Worm (Caenorhabditis elegans) whole organism, L1 larva: ENCODE results near the gene ZK1290.13.

Experiments used
- C04F5.9 ChIP-seq: sonication (generic microtip); optimal IDR thresholded peaks from 2 replicates; lab custom pipeline; 2016; ENCODE audit warnings: missing genetic modification characterization, missing compliant biosample characterization
- F16B12.6 ChIP-seq: fragments of 150-350 bp; optimal IDR thresholded peaks from 2 replicates; lab custom pipeline; 2014; ENCODE audit warnings: missing biosample characterization, missing genetic modification characterization
- Y116A8C.19 ChIP-seq: sonication (generic microtip); optimal IDR thresholded peaks from 2 replicates; lab custom pipeline; 2016; ENCODE audit warnings: missing compliant biosample characterization, missing genetic modification characterization, borderline replicate concordance
- aha-1 ChIP-seq: fragments of 150-350 bp; optimal IDR thresholded peaks from 2 replicates; lab custom pipeline; 2014; ENCODE audit warnings: missing biosample characterization, missing genetic modification characterization
- alr-1 ChIP-seq: fragments of 200-800 bp; sonication (Bioruptor generic); optimal IDR thresholded peaks from 2 replicates; lab custom pipeline; 2018; ENCODE audit warnings: borderline replicate concordance, mild to moderate bottlenecking, missing genetic modification characterization, missing compliant biosample characterization
- aly-2 ChIP-seq: fragments of 150-350 bp; optimal IDR thresholded peaks from 2 replicates; lab custom pipeline; 2014; ENCODE audit warnings: missing biosample characterization, missing genetic modification characterization
- blmp-1 ChIP-seq: fragments of 150-350 bp; optimal IDR thresholded peaks from 2 replicates; lab custom pipeline; 2014; ENCODE audit warnings: missing biosample characterization, missing genetic modification characterization
- ceh-88 ChIP-seq: fragments of 200-800 bp; sonication (Bioruptor generic); IDR thresholded peaks from 2 replicates; pipeline ENCODE4 v1.3.6; 2022; ENCODE audit warnings: missing genetic modification characterization, missing compliant biosample characterization
- dsc-1 ChIP-seq: sonication (generic microtip); optimal IDR thresholded peaks from 2 replicates; lab custom pipeline; 2016; ENCODE audit warnings: mild to moderate bottlenecking, missing genetic modification characterization, missing compliant biosample characterization
- egl-13 ChIP-seq: sonication (generic microtip); optimal IDR thresholded peaks from 2 replicates; lab custom pipeline; 2016; ENCODE audit warnings: missing genotype, missing genetic modification reagents, missing genetic modification characterization, missing compliant biosample characterization
- egl-27 ChIP-seq, 2 experiments: fragments of 150-350 bp in 1 of 2; sonication (generic microtip); optimal IDR thresholded peaks; 3 replicates each; lab custom pipeline; 2017 to 2018; ENCODE audit warnings: missing biosample characterization in 2 of 2, missing genetic modification characterization in 2 of 2, missing genetic modification reagents in 2 of 2
- elt-3 ChIP-seq, 6 experiments: fragments of 150-350 bp in 1 of 6; sonication (generic microtip); optimal IDR thresholded peaks; 2 replicates each; lab custom pipeline; 2017 to 2018; ENCODE audit warnings: missing biosample characterization in 6 of 6, missing genetic modification characterization in 6 of 6, inconsistent platforms in 1 of 6
- ets-5 ChIP-seq: fragments of 200-800 bp; sonication (Bioruptor generic); IDR thresholded peaks from 2 replicates; pipeline ENCODE4 v1.3.6; 2022; ENCODE audit warnings: missing genetic modification characterization, missing compliant biosample characterization
- fkh-8 ChIP-seq: sonication (generic microtip); optimal IDR thresholded peaks from 2 replicates; lab custom pipeline; 2016; ENCODE audit warnings: mild to moderate bottlenecking, missing genetic modification characterization, missing compliant biosample characterization
- grh-1 ChIP-seq: fragments of 200-800 bp; sonication (Bioruptor generic); IDR thresholded peaks from 2 replicates; pipeline ENCODE4 v1.3.6; 2022; ENCODE audit warnings: missing genetic modification reagents, missing genetic modification characterization, missing compliant biosample characterization
- hlh-17 ChIP-seq: fragments of 200-800 bp; sonication (Bioruptor generic); optimal IDR thresholded peaks from 2 replicates; lab custom pipeline; 2018; ENCODE audit warnings: missing genetic modification characterization, mild to moderate bottlenecking, missing compliant biosample characterization, moderate library complexity, borderline replicate concordance
- isw-1 ChIP-seq: fragments of 200-800 bp; sonication (Bioruptor generic); IDR thresholded peaks from 2 replicates; pipeline ENCODE4 v1.3.6; 2022; ENCODE audit warnings: missing genetic modification characterization, missing compliant biosample characterization
- lin-15B ChIP-seq: fragments of 150-350 bp; sonication (generic microtip); optimal IDR thresholded peaks from 3 replicates; lab custom pipeline; 2014; ENCODE audit warnings: missing biosample characterization, missing genetic modification characterization
- mab-9 ChIP-seq: fragments of 200-800 bp; sonication (Bioruptor generic); IDR thresholded peaks from 2 replicates; pipeline ENCODE4 v1.3.6; 2022; ENCODE audit warnings: missing genetic modification reagents, missing genetic modification characterization, missing compliant biosample characterization
- mdl-1 ChIP-seq, 2 experiments: fragments of 150-350 bp; optimal IDR thresholded peaks; 2 replicates each; lab custom pipeline; 2014 to 2017; ENCODE audit warnings: missing biosample characterization in 2 of 2, missing genetic modification characterization in 2 of 2, inconsistent platforms in 1 of 2
- mep-1 ChIP-seq: fragments of 150-350 bp; optimal IDR thresholded peaks from 2 replicates; lab custom pipeline; 2014; ENCODE audit warnings: missing biosample characterization, missing genetic modification characterization
- nhr-12 ChIP-seq: sonication (generic microtip); optimal IDR thresholded peaks from 2 replicates; lab custom pipeline; 2017; ENCODE audit warnings: missing biosample characterization, missing genetic modification characterization
- nhr-20 ChIP-seq: sonication (generic microtip); optimal IDR thresholded peaks from 2 replicates; lab custom pipeline; 2016; ENCODE audit warnings: mild to moderate bottlenecking, missing genetic modification characterization, missing compliant biosample characterization
- nhr-71 ChIP-seq: sonication (generic microtip); optimal IDR thresholded peaks from 2 replicates; lab custom pipeline; 2016; ENCODE audit warnings: mild to moderate bottlenecking, missing genetic modification characterization, moderate library complexity, missing compliant biosample characterization
- nhr-85 ChIP-seq: sonication (generic microtip); peaks from one replicate; lab custom pipeline; 2016; ENCODE audit warnings: missing genetic modification characterization, inconsistent platforms, missing compliant biosample characterization
- pag-3 ChIP-seq: sonication (generic microtip); optimal IDR thresholded peaks from 2 replicates; lab custom pipeline; 2017; ENCODE audit warnings: missing genetic modification characterization, mild to moderate bottlenecking, missing compliant biosample characterization, antibody characterized with exemption, borderline replicate concordance; ENCODE audit not compliant: insufficient read depth
- pax-3 ChIP-seq: fragments of 200-800 bp; sonication (Bioruptor generic); optimal IDR thresholded peaks from 2 replicates; lab custom pipeline; 2018; ENCODE audit warnings: mild to moderate bottlenecking, missing genetic modification characterization, moderate library complexity, missing compliant biosample characterization
- pqm-1 ChIP-seq: sonication (generic microtip); optimal IDR thresholded peaks from 3 replicates; lab custom pipeline; 2017; ENCODE audit warnings: missing biosample characterization, missing genetic modification characterization
- skn-1 ChIP-seq: fragments of 150-350 bp; optimal IDR thresholded peaks from 2 replicates; lab custom pipeline; 2014; ENCODE audit warnings: missing biosample characterization, missing genetic modification characterization
- sox-4 ChIP-seq: sonication (generic microtip); optimal IDR thresholded peaks from 2 replicates; lab custom pipeline; 2016; ENCODE audit warnings: missing genetic modification characterization, missing compliant biosample characterization
- tlp-1 ChIP-seq: fragments of 150-350 bp; optimal IDR thresholded peaks from 2 replicates; lab custom pipeline; 2014; ENCODE audit warnings: missing biosample characterization, missing genetic modification characterization
- zag-1 ChIP-seq: fragments of 150-350 bp; optimal IDR thresholded peaks from 2 replicates; lab custom pipeline; 2014; ENCODE audit warnings: missing biosample characterization, missing genetic modification characterization
- zip-4 ChIP-seq: fragments of 200-800 bp; sonication (Bioruptor generic); optimal IDR thresholded peaks from 2 replicates; lab custom pipeline; 2018; ENCODE audit warnings: mild to moderate bottlenecking, missing genetic modification characterization, moderate library complexity, missing compliant biosample characterization
- ztf-11 ChIP-seq, 2 experiments: sonication (generic microtip); optimal IDR thresholded peaks; 2 replicates each; lab custom pipeline; 2016 to 2017; ENCODE audit warnings: missing genetic modification characterization in 2 of 2, missing biosample characterization in 1 of 2, missing compliant biosample characterization in 1 of 2
- ztf-4 ChIP-seq: fragments of 150-350 bp; optimal IDR thresholded peaks from 2 replicates; lab custom pipeline; 2014; ENCODE audit warnings: missing biosample characterization, missing genetic modification characterization

ZK1290.13 gene

ce11 chrII:7534934-7535333 is at the start of gene ZK1290.13:
TSS of gene ZK1290.13 (plus strand) at chrII:7535006.
- TF ChIP-seq mab-9 (GFP tag; lab: Robert Waterston, UW) (no peak), fkh-8 (tag; lab: Kevin White, UChicago) (no peak), hlh-17 (GFP tag; lab: Kevin White, UChicago) (no peak), nhr-12 (tag; lab: Kevin White, UChicago) (no peak)

DNA sequence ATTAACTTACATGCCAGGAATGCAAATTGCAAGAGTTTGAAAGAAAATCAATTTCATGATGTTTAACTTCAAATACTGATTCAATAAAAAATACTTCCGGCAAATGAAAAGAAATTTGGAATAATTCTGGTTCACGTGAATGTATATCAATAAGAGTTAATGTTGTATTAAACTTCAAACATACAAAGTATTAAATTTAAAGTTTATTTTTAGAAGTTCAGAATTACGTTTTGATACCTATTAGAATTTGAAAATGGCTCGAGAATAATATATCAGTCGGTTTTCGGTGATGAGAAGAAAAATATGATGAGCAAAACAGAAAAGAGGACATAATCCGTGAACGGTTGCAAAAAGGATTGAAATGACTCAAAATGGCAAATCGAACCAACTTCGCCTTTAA is 45.2 kb upstream of the ZK1290.13 start, which contains the start of gene D1022.9:
D1022.9 (minus strand) TSS at position 101 of the 400 bp plus-strand sequence.
- TF ChIP-seq blmp-1 (tag; lab: Kevin White, UChicago) (no peak), ztf-4 (no peak), zag-1 (tag; lab: Kevin White, UChicago) (no peak), tlp-1 (tag; lab: Kevin White, UChicago) (no peak), mdl-1 (tag; optimal IDR thresholded peaks at IDR 0.05; lab: Kevin White, UChicago) (no peak)

- TF ChIP-seq egl-13 (tag; lab: Kevin White, UChicago) (no peak), ztf-4 (no peak), grh-1 (GFP tag; lab: Robert Waterston, UW) (no peak), elt-3 (tag; optimal IDR thresholded peaks at IDR 0.05; lab: Kevin White, UChicago) (no peak), egl-27 (tag; optimal IDR thresholded peaks at IDR 0.05; lab: Kevin White, UChicago) (no peak), pax-3 (tag; lab: Kevin White, UChicago) (no peak), ceh-88 (GFP tag; lab: Robert Waterston, UW) (no peak), zag-1 (tag; lab: Kevin White, UChicago) (no peak), zip-4 (GFP tag; lab: Kevin White, UChicago) (no peak), Y116A8C.19 (tag; lab: Kevin White, UChicago) (no peak), F16B12.6 (tag; lab: Kevin White, UChicago) (no peak), fkh-8 (tag; lab: Kevin White, UChicago) (no peak), aly-2 (tag; lab: Kevin White, UChicago) (no peak), nhr-71 (tag; lab: Kevin White, UChicago) (no peak), C04F5.9 (tag; lab: Kevin White, UChicago) (no peak)
These were observed 41.2 kb upstream of the ZK1290.13 start, which contains the start of gene nas-23 for ce11 chrII:7493599-7493998. TSS of gene nas-23 (minus strand) at chrII:7493699.

DNA sequence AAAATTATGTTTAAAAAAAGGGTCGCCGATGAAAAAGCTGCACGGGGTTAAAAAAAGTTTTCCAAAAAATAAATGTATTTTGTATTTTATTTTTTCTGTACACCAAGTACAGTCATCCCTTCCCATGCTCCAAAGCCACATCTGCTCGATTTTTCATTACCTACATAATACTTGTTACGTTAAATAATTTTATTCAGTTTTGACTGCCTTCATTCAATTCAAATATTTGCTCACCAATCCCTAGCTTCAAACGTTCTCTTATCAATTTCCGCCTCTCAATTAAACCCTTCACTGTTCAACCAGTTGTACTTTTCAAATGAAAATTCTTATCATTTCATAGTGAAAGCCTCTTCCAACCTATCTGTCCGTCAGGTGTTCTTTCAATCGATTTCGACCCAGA is 40.7 kb upstream of the ZK1290.13 start, which contains the start of gene R10H1.1:
R10H1.1 (plus strand) TSS at position 301 of the 400 bp plus-strand sequence.
- TF ChIP-seq blmp-1 (tag; lab: Kevin White, UChicago) (peak; percentile 40), alr-1 (tag; lab: Kevin White, UChicago) (no peak), ets-5 (GFP tag; lab: Robert Waterston, UW) (no peak), isw-1 (GFP tag; lab: Robert Waterston, UW) (no peak), lin-15B (tag; lab: Kevin White, UChicago) (no peak), sox-4 (no peak)
- TF ChIP-seq, all 84 proteins: peak for 1

DNA sequence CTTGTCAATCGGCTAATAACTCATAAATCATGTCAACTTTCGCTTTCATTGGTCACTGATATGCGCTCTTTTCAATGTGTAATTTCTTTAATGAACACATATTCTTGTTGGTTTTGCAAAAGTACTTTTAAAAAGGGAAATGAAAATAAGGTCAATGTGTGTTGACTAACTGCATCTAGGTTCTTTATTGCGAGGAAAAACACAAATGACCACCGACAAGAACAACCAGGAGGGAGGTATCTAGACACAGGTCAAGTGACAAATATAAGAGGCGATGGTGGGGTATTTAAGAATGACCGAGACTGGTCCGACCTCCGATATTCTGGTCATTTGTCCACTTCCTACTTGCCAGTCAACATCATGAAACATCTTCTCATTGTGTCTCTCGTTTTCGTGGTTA is 38.7 kb upstream of the ZK1290.13 start, which contains the start of gene spi-1:
spi-1 (plus strand) TSS at position 178 of the 400 bp plus-strand sequence.
- no peak for TF ChIP-seq lin-15B (tag; lab: Kevin White, UChicago)
- no peak for TF ChIP-seq ztf-11 (tag; optimal IDR thresholded peaks at IDR 0.05; lab: Kevin White, UChicago)
- TF ChIP-seq nhr-85 (tag; lab: Kevin White, UChicago): no peak
- peak; percentile 63 for TF ChIP-seq blmp-1 (tag; lab: Kevin White, UChicago)
- no peak for TF ChIP-seq skn-1
- TF ChIP-seq zip-4 (GFP tag; lab: Kevin White, UChicago): no peak

ce11 chrII:7499390-7499789 is 35.4 kb upstream of the ZK1290.13 start, which contains the start of gene srab-14:
TSS of gene srab-14 (minus strand) at chrII:7499490.
- TF ChIP-seq pax-3 (tag; lab: Kevin White, UChicago) (no peak), pag-3 (tag; lab: Kevin White, UChicago) (no peak), mep-1 (tag; lab: Kevin White, UChicago) (no peak), pqm-1 (tag; lab: Kevin White, UChicago) (no peak), dsc-1 (no peak), aha-1 (tag; lab: Kevin White, UChicago) (no peak), ztf-4 (no peak), nhr-20 (tag; lab: Kevin White, UChicago) (no peak)
